Fruit fly (Drosophila melanogaster) whole organism, embryonic: ENCODE results near the gene CG34135.

ENCODE experiments used
- BEAF-32 ChIP-seq: fragments of 200-800 bp; sonication (Bioruptor generic); optimal IDR thresholded peaks from 3 replicates; lab custom pipeline; 2017; ENCODE audit warnings: missing biosample characterization, missing genetic modification characterization, mild to moderate bottlenecking, moderate library complexity, missing genetic modification reagents
- CG10431 ChIP-seq: fragments of 200-800 bp; sonication (Bioruptor generic); optimal IDR thresholded peaks from 3 replicates; lab custom pipeline; 2018; ENCODE audit warnings: missing biosample characterization, mild to moderate bottlenecking, missing genetic modification characterization
- CG11093 ChIP-seq: fragments of 200-800 bp; sonication (Bioruptor generic); IDR thresholded peaks from 3 replicates; pipeline ENCODE4 v1.3.6; 2022; ENCODE audit warnings: missing biosample characterization, missing genetic modification characterization
- CG11247 ChIP-seq: fragments of 200-800 bp; sonication (Bioruptor generic); IDR thresholded peaks from 2 replicates; pipeline ENCODE4 v1.3.6; 2022; ENCODE audit warnings: missing biosample characterization, missing genetic modification characterization
- CG12071 ChIP-seq: fragments of 200-800 bp; sonication (Bioruptor generic); optimal IDR thresholded peaks from 3 replicates; lab custom pipeline; 2018; ENCODE audit warnings: missing biosample characterization, mild to moderate bottlenecking, missing genetic modification characterization
- CG13296 ChIP-seq: fragments of 200-800 bp; sonication (Bioruptor generic); optimal IDR thresholded peaks from 3 replicates; lab custom pipeline; 2018; ENCODE audit warnings: missing biosample characterization, mild to moderate bottlenecking, missing genetic modification characterization
- CG13894 ChIP-seq: fragments of 200-800 bp; sonication (Bioruptor generic); optimal IDR thresholded peaks from 3 replicates; lab custom pipeline; 2018; ENCODE audit warnings: missing biosample characterization, mild to moderate bottlenecking, missing genetic modification characterization, moderate library complexity
- CG15696 ChIP-seq: fragments of 200-800 bp; sonication (Bioruptor generic); optimal IDR thresholded peaks from 2 replicates; lab custom pipeline; 2019; ENCODE audit warnings: missing biosample characterization, mild to moderate bottlenecking, missing genetic modification characterization, moderate library complexity
- CG17186 ChIP-seq: fragments of 200-800 bp; sonication (Bioruptor generic); optimal IDR thresholded peaks from 3 replicates; lab custom pipeline; 2017; ENCODE audit warnings: missing biosample characterization, missing genetic modification reagents, missing genetic modification characterization
- CG17328 ChIP-seq: fragments of 200-800 bp; sonication (Bioruptor generic); IDR thresholded peaks from 2 replicates; pipeline ENCODE4 v1.3.6; 2022; ENCODE audit warnings: missing biosample characterization, missing genetic modification characterization
- CG2120 ChIP-seq: fragments of 200-800 bp; sonication (Bioruptor generic); optimal IDR thresholded peaks from 3 replicates; lab custom pipeline; 2016; ENCODE audit warnings: missing biosample characterization, missing genetic modification characterization
- CG2129 ChIP-seq: fragments of 200-800 bp; sonication (Bioruptor generic); IDR thresholded peaks from 2 replicates; pipeline ENCODE4 v1.3.6; 2022; ENCODE audit warnings: missing biosample characterization, missing genetic modification characterization; ENCODE audit not compliant: partially characterized antibody
- CG31224 ChIP-seq: fragments of 200-800 bp; sonication (Bioruptor generic); IDR thresholded peaks from 2 replicates; pipeline ENCODE4 v1.3.6; 2022; ENCODE audit warnings: missing biosample characterization, missing genetic modification characterization
- CG3407 ChIP-seq: fragments of 200-800 bp; sonication (Bioruptor generic); optimal IDR thresholded peaks from 2 replicates; lab custom pipeline; 2018; ENCODE audit warnings: missing biosample characterization, mild to moderate bottlenecking, missing genetic modification characterization
- CG34224 ChIP-seq: fragments of 200-800 bp; sonication (Bioruptor generic); IDR thresholded peaks from 3 replicates; pipeline ENCODE4 v1.3.6; 2022; ENCODE audit warnings: missing biosample characterization, missing genetic modification characterization; ENCODE audit not compliant: partially characterized antibody
- CG4328 ChIP-seq: fragments of 200-800 bp; sonication (Bioruptor generic); optimal IDR thresholded peaks from 3 replicates; lab custom pipeline; 2017; ENCODE audit warnings: missing biosample characterization, missing genetic modification reagents, missing genetic modification characterization
- CG4854 ChIP-seq: fragments of 200-800 bp; sonication (Bioruptor generic); optimal IDR thresholded peaks from 2 replicates; lab custom pipeline; 2016; ENCODE audit warnings: missing biosample characterization, missing genetic modification characterization, inconsistent platforms
- CG5953 ChIP-seq: fragments of 200-800 bp; sonication (Bioruptor generic); IDR thresholded peaks from 2 replicates; pipeline ENCODE4 v1.3.6; 2022; ENCODE audit warnings: missing biosample characterization, missing genetic modification characterization
- CG8359 ChIP-seq: fragments of 200-800 bp; sonication (Bioruptor generic); optimal IDR thresholded peaks from 2 replicates; lab custom pipeline; 2017; ENCODE audit warnings: missing biosample characterization, mild to moderate bottlenecking, missing genetic modification characterization, borderline replicate concordance
- D ChIP-seq, 2 experiments: fragments of 200-800 bp in 1 of 2; fragments of >200 bp in 1 of 2; sonication (Bioruptor generic) in 1 of 2; optimal IDR thresholded peaks; 2 replicates in 1 of 2; 3 replicates in 1 of 2; lab custom pipeline; 2017; ENCODE audit warnings: mild to moderate bottlenecking in 1 of 2, missing biosample characterization in 1 of 2, missing genetic modification characterization in 1 of 2, missing genetic modification reagents in 1 of 2
- Dip3 ChIP-seq: fragments of 200-800 bp; sonication (Bioruptor generic); optimal IDR thresholded peaks from 3 replicates; lab custom pipeline; 2016; ENCODE audit warnings: missing biosample characterization, missing genetic modification characterization
- Eip74EF ChIP-seq, 2 experiments: fragments of 200-800 bp in 1 of 2; fragments of >200 bp in 1 of 2; sonication (Bioruptor generic) in 1 of 2; optimal IDR thresholded peaks; 2 replicates each; lab custom pipeline; 2017 to 2019; ENCODE audit warnings: missing biosample characterization in 2 of 2, missing genetic modification characterization in 2 of 2, mild to moderate bottlenecking in 1 of 2, moderate library complexity in 1 of 2
- Ets65A ChIP-seq: fragments of 200-800 bp; sonication (Bioruptor generic); peaks from one replicate; lab custom pipeline; 2016; ENCODE audit warnings: missing biosample characterization, missing genetic modification characterization
- Fer1 ChIP-seq: fragments of 200-800 bp; sonication (Bioruptor generic); optimal IDR thresholded peaks from 2 replicates; lab custom pipeline; 2017; ENCODE audit warnings: missing biosample characterization, mild to moderate bottlenecking, missing genetic modification characterization
- Fer2 ChIP-seq: fragments of 200-800 bp; sonication (Bioruptor generic); optimal IDR thresholded peaks from 2 replicates; lab custom pipeline; 2018; ENCODE audit warnings: missing biosample characterization, mild to moderate bottlenecking, missing genetic modification characterization, moderate library complexity
- Fer3 ChIP-seq: fragments of 200-800 bp; sonication (Bioruptor generic); optimal IDR thresholded peaks from 2 replicates; lab custom pipeline; 2018; ENCODE audit warnings: missing biosample characterization, mild to moderate bottlenecking, missing genetic modification characterization, moderate library complexity
- GATAe ChIP-seq: fragments of 200-800 bp; sonication (Bioruptor generic); conservative IDR thresholded peaks from 2 replicates; pipeline ENCODE4 v1.3.6; 2022; ENCODE audit warnings: missing biosample characterization, missing genetic modification characterization
- Hsf ChIP-seq: fragments of 200-800 bp; sonication (Bioruptor generic); optimal IDR thresholded peaks from 3 replicates; lab custom pipeline; 2016; ENCODE audit warnings: missing biosample characterization, missing genetic modification characterization
- Jarid2 ChIP-seq: fragments of 200-800 bp; sonication (Bioruptor generic); optimal IDR thresholded peaks from 3 replicates; lab custom pipeline; 2017; ENCODE audit warnings: mild to moderate bottlenecking, missing biosample characterization, missing genetic modification reagents, missing genetic modification characterization
- NFAT ChIP-seq: fragments of 200-800 bp; sonication (Bioruptor generic); IDR thresholded peaks from 2 replicates; pipeline ENCODE4 v1.3.6; 2022; ENCODE audit warnings: missing biosample characterization, missing genetic modification characterization
- Ptx1 ChIP-seq: fragments of 200-800 bp; sonication (Bioruptor generic); IDR thresholded peaks from 2 replicates; pipeline ENCODE4 v1.3.6; 2022; ENCODE audit warnings: missing biosample characterization, missing genetic modification characterization
- Sox102F ChIP-seq: fragments of 200-800 bp; sonication (Bioruptor generic); optimal IDR thresholded peaks from 2 replicates; lab custom pipeline; 2018; ENCODE audit warnings: missing biosample characterization, mild to moderate bottlenecking, missing genetic modification characterization, moderate library complexity
- Tbp ChIP-seq: fragments of >200 bp; optimal IDR thresholded peaks from 2 replicates; lab custom pipeline; 2018; ENCODE audit warnings: missing biosample characterization, missing genetic modification characterization
- az2 ChIP-seq: fragments of 200-800 bp; sonication (Bioruptor generic); optimal IDR thresholded peaks from 3 replicates; lab custom pipeline; 2016; ENCODE audit warnings: missing biosample characterization, missing genetic modification characterization
- ci ChIP-seq: fragments of 200-800 bp; sonication (Bioruptor generic); IDR thresholded peaks from 3 replicates; pipeline ENCODE4 v1.3.6; 2022; ENCODE audit warnings: missing biosample characterization, missing genetic modification characterization
- crp ChIP-seq, 2 experiments: fragments of 200-800 bp; sonication (Bioruptor generic); optimal IDR thresholded peaks; 2 replicates in 1 of 2; 3 replicates in 1 of 2; lab custom pipeline; 2017; ENCODE audit warnings: missing biosample characterization in 2 of 2, missing genetic modification characterization in 2 of 2, mild to moderate bottlenecking in 1 of 2, moderate library complexity in 1 of 2
- dmrt11E ChIP-seq: fragments of 200-800 bp; sonication (Bioruptor generic); optimal IDR thresholded peaks from 3 replicates; lab custom pipeline; 2018; ENCODE audit warnings: missing biosample characterization, mild to moderate bottlenecking, missing genetic modification characterization, moderate library complexity
- dmrt99B ChIP-seq: fragments of 200-800 bp; sonication (Bioruptor generic); optimal IDR thresholded peaks from 2 replicates; lab custom pipeline; 2018; ENCODE audit warnings: missing biosample characterization, mild to moderate bottlenecking, missing genetic modification characterization, moderate library complexity
- her ChIP-seq: fragments of 200-800 bp; sonication (Bioruptor generic); optimal IDR thresholded peaks from 2 replicates; lab custom pipeline; 2016; ENCODE audit warnings: missing biosample characterization, missing genetic modification characterization
- kay ChIP-seq: fragments of 200-800 bp; sonication (Bioruptor generic); optimal IDR thresholded peaks from 2 replicates; lab custom pipeline; 2016; ENCODE audit warnings: missing biosample characterization, missing genetic modification characterization
- lab ChIP-seq: fragments of 200-800 bp; sonication (Bioruptor generic); optimal IDR thresholded peaks from 3 replicates; lab custom pipeline; 2017; ENCODE audit warnings: missing biosample characterization, missing genetic modification characterization, mild to moderate bottlenecking, moderate library complexity, missing genetic modification reagents
- mld ChIP-seq: fragments of 200-800 bp; sonication (Bioruptor generic); IDR thresholded peaks from 3 replicates; pipeline ENCODE4 v1.3.6; 2022; ENCODE audit warnings: missing biosample characterization, missing genetic modification characterization; ENCODE audit not compliant: partially characterized antibody
- otp ChIP-seq: fragments of 200-800 bp; sonication (Bioruptor generic); IDR thresholded peaks from 3 replicates; pipeline ENCODE4, ENCODE4 v1.3.6; 2022; ENCODE audit warnings: missing biosample characterization, missing genetic modification characterization
- sqz ChIP-seq: fragments of 200-800 bp; sonication (Bioruptor generic); optimal IDR thresholded peaks from 3 replicates; lab custom pipeline; 2018; ENCODE audit warnings: missing biosample characterization, mild to moderate bottlenecking, missing genetic modification characterization
- sr ChIP-seq: fragments of 200-800 bp; sonication (Bioruptor generic); IDR thresholded peaks from 3 replicates; pipeline ENCODE4 v1.3.6; 2022; ENCODE audit warnings: missing biosample characterization, missing genetic modification characterization
- tna ChIP-seq: fragments of 200-800 bp; sonication (Bioruptor generic); IDR thresholded peaks from 2 replicates; pipeline ENCODE4 v1.3.6; 2022; ENCODE audit warnings: missing biosample characterization, missing genetic modification characterization; ENCODE audit not compliant: partially characterized antibody
- unpg ChIP-seq: fragments of 200-800 bp; sonication (Bioruptor generic); optimal IDR thresholded peaks from 3 replicates; lab custom pipeline; 2018; ENCODE audit warnings: missing biosample characterization, mild to moderate bottlenecking, missing genetic modification characterization, moderate library complexity
- vfl ChIP-seq: fragments of 200-800 bp; sonication (Bioruptor generic); optimal IDR thresholded peaks from 2 replicates; lab custom pipeline; 2016; ENCODE audit warnings: missing biosample characterization, missing genetic modification characterization

CG34135 gene

DNA sequence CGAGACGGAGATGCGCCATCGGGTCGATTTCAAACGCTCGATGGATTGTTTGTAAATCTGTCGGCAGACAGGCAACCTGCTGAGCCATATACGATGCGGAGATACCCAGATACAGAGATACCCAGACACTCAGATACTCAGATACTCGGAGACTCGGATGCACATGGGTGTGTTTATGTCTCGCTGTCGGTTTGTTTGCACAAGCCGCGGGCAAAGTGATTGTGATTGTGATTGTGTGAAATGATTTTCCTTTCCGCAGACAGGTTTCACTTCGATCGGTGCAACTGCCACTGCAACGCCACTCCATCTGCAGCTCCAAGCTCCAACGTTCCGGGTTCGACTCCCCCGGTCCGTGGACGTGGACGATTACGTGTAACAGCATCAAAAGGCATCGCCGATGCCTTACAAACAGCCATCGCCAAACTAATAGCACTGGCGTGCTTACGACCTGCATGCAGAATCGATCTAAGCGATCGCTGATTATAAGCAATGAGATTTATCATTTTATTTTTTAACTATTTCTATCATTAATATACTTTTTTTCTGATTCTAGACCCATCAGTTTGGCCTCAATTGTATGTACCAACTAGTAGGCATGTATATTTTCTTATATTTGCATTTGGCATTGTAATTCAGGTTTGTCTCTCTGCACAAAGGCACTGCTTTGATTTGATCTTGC is 20.9 kb upstream of the CG34135 start (continued):
- TF ChIP-seq Ptx1 (GFP tag; lab: Robert Waterston, UW), result peak; percentile 85
- no peak for TF ChIP-seq CG13894
- TF ChIP-seq CG2129 (GFP tag; lab: Robert Waterston, UW), result no peak
- TF ChIP-seq tna (GFP tag; lab: Robert Waterston, UW), result no peak
- peak; percentile 62; the same call in 1 of the 3 replicates for TF ChIP-seq CG11093 (GFP tag; lab: Robert Waterston, UW)
- no peak for TF ChIP-seq CG4854 (GFP tag; lab: Kevin White, UChicago)
- peak; percentile 19 for TF ChIP-seq CG13296 (GFP tag; lab: Kevin White, UChicago)
- TF ChIP-seq Fer1 (GFP tag; lab: Kevin White, UChicago), result no peak
- TF ChIP-seq sqz (GFP tag; lab: Kevin White, UChicago), result no peak
- TF ChIP-seq CG12071 (GFP tag; lab: Kevin White, UChicago), result no peak
- TF ChIP-seq dmrt11E (tag; lab: Kevin White, UChicago), result no peak
- no peak for TF ChIP-seq Ets65A (GFP tag; lab: Kevin White, UChicago)
- TF ChIP-seq mld (GFP tag; lab: Robert Waterston, UW), result no peak
- TF ChIP-seq CG3407 (GFP tag; lab: Kevin White, UChicago), result peak; percentile 11
- TF ChIP-seq CG17186, result no peak
- peak; percentile 81 for TF ChIP-seq dmrt99B
- no peak for TF ChIP-seq CG15696 (tag; lab: Kevin White, UChicago)
- TF ChIP-seq D (optimal IDR thresholded peaks at IDR 0.05; lab: Kevin White, UChicago), result no peak
- peak; percentile 20 for TF ChIP-seq D (GFP tag; optimal IDR thresholded peaks at IDR 0.05; lab: Kevin White, UChicago)
- no peak for TF ChIP-seq Hsf (GFP tag; lab: Kevin White, UChicago)
- TF ChIP-seq Eip74EF (GFP tag; optimal IDR thresholded peaks at IDR 0.05; lab: Kevin White, UChicago), result peak in 1 of 2 experiments; percentile 36
- TF ChIP-seq lab (GFP tag; lab: Kevin White, UChicago), result peak; percentile 40
- TF ChIP-seq Dip3 (GFP tag; lab: Kevin White, UChicago), result no peak
- no peak for TF ChIP-seq CG4328 (GFP tag; lab: Kevin White, UChicago)
- no peak for TF ChIP-seq CG8359 (GFP tag; lab: Kevin White, UChicago)
- no peak for TF ChIP-seq Fer2
- TF ChIP-seq CG2120 (GFP tag; lab: Kevin White, UChicago), result no peak
- TF ChIP-seq CG31224 (GFP tag; lab: Robert Waterston, UW), result 0 out of 2 replicates have a peak, but pooled peaks have one; percentile 21
- peak; percentile 67 for TF ChIP-seq CG17328 (GFP tag; lab: Robert Waterston, UW)
- peak; percentile 63 for TF ChIP-seq unpg (GFP tag; lab: Kevin White, UChicago)
- TF ChIP-seq Tbp (GFP tag; lab: Kevin White, UChicago), result no peak
- no peak for TF ChIP-seq vfl (GFP tag; lab: Kevin White, UChicago)
- TF ChIP-seq her (GFP tag; lab: Kevin White, UChicago), result no peak
- no peak for TF ChIP-seq CG34224 (GFP tag; lab: Robert Waterston, UW)
- TF ChIP-seq CG10431 (GFP tag; lab: Kevin White, UChicago), result no peak
- no peak for TF ChIP-seq crp (GFP tag; optimal IDR thresholded peaks at IDR 0.05; lab: Kevin White, UChicago)
- peak; percentile 70 for TF ChIP-seq CG5953 (GFP tag; lab: Robert Waterston, UW)
- peak; percentile 30 for TF ChIP-seq az2 (GFP tag; lab: Kevin White, UChicago)
- TF ChIP-seq BEAF-32 (GFP tag; lab: Kevin White, UChicago), result no peak
- peak; percentile 82 for TF ChIP-seq ci
- TF ChIP-seq Sox102F, result peak; percentile 67
- peak; percentile 73; the same call in 2 of the 3 replicates for TF ChIP-seq sr (GFP tag; lab: Robert Waterston, UW)
- TF ChIP-seq GATAe (GFP tag; lab: Robert Waterston, UW), result no peak
- TF ChIP-seq otp, result peak; percentile 28; the same call in 1 of the 3 replicates
- peak; percentile 2 for TF ChIP-seq Jarid2 (GFP tag; lab: Kevin White, UChicago)
- TF ChIP-seq NFAT (GFP tag; lab: Robert Waterston, UW), result 0 out of 2 replicates have a peak, but pooled peaks have one; percentile 5
- peak; percentile 64 for TF ChIP-seq CG11247 (GFP tag; lab: Robert Waterston, UW)
- TF ChIP-seq kay (GFP tag; lab: Kevin White, UChicago), result no peak
- TF ChIP-seq Fer3, result no peak
